Fruit fly (Drosophila melanogaster) whole organism, embryonic: ENCODE measurements around the gene Vps29.
A peak's percentile ranks its signal among the peaks of the same experiment; 100 is the strongest.

Experiments
- Ada2b ChIP-seq: fragments of 200-800 bp; sonication (Bioruptor generic); IDR thresholded peaks from 2 replicates; pipeline ENCODE4 v1.3.6; 2022; ENCODE audit warnings: missing biosample characterization, missing genetic modification characterization
- Antp ChIP-seq: fragments of 200-800 bp; sonication (Bioruptor generic); optimal IDR thresholded peaks from 3 replicates; lab custom pipeline; 2016; ENCODE audit warnings: missing biosample characterization, missing genetic modification characterization
- B-H1 ChIP-seq: fragments of 200-800 bp; sonication (Bioruptor generic); IDR thresholded peaks from 3 replicates; pipeline ENCODE4 v1.3.6; 2022; ENCODE audit warnings: missing biosample characterization, missing genetic modification characterization
- CG10543 ChIP-seq: fragments of 200-800 bp; sonication (Bioruptor generic); optimal IDR thresholded peaks from 3 replicates; lab custom pipeline; 2017; ENCODE audit warnings: missing biosample characterization, mild to moderate bottlenecking, missing genetic modification characterization, moderate library complexity
- CG11093 ChIP-seq: fragments of 200-800 bp; sonication (Bioruptor generic); IDR thresholded peaks from 3 replicates; pipeline ENCODE4 v1.3.6; 2022; ENCODE audit warnings: missing biosample characterization, missing genetic modification characterization
- CG11247 ChIP-seq: fragments of 200-800 bp; sonication (Bioruptor generic); IDR thresholded peaks from 2 replicates; pipeline ENCODE4 v1.3.6; 2022; ENCODE audit warnings: missing biosample characterization, missing genetic modification characterization
- CG11456 ChIP-seq: fragments of 200-800 bp; sonication (Bioruptor generic); IDR thresholded peaks from 3 replicates; pipeline ENCODE4 v1.3.6; 2022; ENCODE audit warnings: missing biosample characterization, missing genetic modification characterization
- CG1647 ChIP-seq: fragments of 200-800 bp; sonication (Bioruptor generic); optimal IDR thresholded peaks from 3 replicates; lab custom pipeline; 2016; ENCODE audit warnings: missing biosample characterization, missing genetic modification characterization
- CG16779 ChIP-seq: fragments of 200-800 bp; sonication (Bioruptor generic); IDR thresholded peaks from 2 replicates; pipeline ENCODE4 v1.3.6; 2022; ENCODE audit warnings: missing biosample characterization, missing genetic modification characterization
- CG17385 ChIP-seq: fragments of 200-800 bp; sonication (Bioruptor generic); optimal IDR thresholded peaks from 3 replicates; lab custom pipeline; 2018; ENCODE audit warnings: missing biosample characterization, mild to moderate bottlenecking, missing genetic modification characterization
- CG17802 ChIP-seq: fragments of 200-800 bp; sonication (Bioruptor generic); optimal IDR thresholded peaks from 2 replicates; lab custom pipeline; 2018; ENCODE audit warnings: missing biosample characterization, mild to moderate bottlenecking, missing genetic modification characterization, moderate library complexity
- CG18262 ChIP-seq: fragments of 200-800 bp; optimal IDR thresholded peaks from 3 replicates; lab custom pipeline; 2019; ENCODE audit warnings: missing biosample characterization, mild to moderate bottlenecking, missing genetic modification characterization, moderate library complexity
- CG2129 ChIP-seq: fragments of 200-800 bp; sonication (Bioruptor generic); IDR thresholded peaks from 2 replicates; pipeline ENCODE4 v1.3.6; 2022; ENCODE audit warnings: missing biosample characterization, missing genetic modification characterization; ENCODE audit not compliant: partially characterized antibody
- CG30431 ChIP-seq: fragments of 200-800 bp; sonication (Bioruptor generic); optimal IDR thresholded peaks from 2 replicates; lab custom pipeline; 2017; ENCODE audit warnings: missing biosample characterization, missing genetic modification characterization
- CG32772 ChIP-seq: fragments of 200-800 bp; sonication (Bioruptor generic); IDR thresholded peaks from 2 replicates; pipeline ENCODE4 v1.3.6; 2022; ENCODE audit warnings: missing biosample characterization, missing genetic modification characterization
- CG3995 ChIP-seq: fragments of 200-800 bp; sonication (Bioruptor generic); optimal IDR thresholded peaks from 3 replicates; lab custom pipeline; 2016; ENCODE audit warnings: missing biosample characterization, missing genetic modification characterization
- CG4328 ChIP-seq: fragments of 200-800 bp; sonication (Bioruptor generic); optimal IDR thresholded peaks from 3 replicates; lab custom pipeline; 2017; ENCODE audit warnings: missing biosample characterization, missing genetic modification reagents, missing genetic modification characterization
- CG4404 ChIP-seq: fragments of 200-800 bp; sonication (Bioruptor generic); IDR thresholded peaks from 2 replicates; pipeline ENCODE4 v1.3.6; 2022; ENCODE audit warnings: missing biosample characterization, missing genetic modification characterization
- CG4707 ChIP-seq: fragments of 200-800 bp; sonication (Bioruptor generic); optimal IDR thresholded peaks from 2 replicates; lab custom pipeline; 2018; ENCODE audit warnings: missing biosample characterization, mild to moderate bottlenecking, missing genetic modification characterization, moderate library complexity
- CG6272 ChIP-seq: fragments of 200-800 bp; sonication (Bioruptor generic); IDR thresholded peaks from 2 replicates; pipeline ENCODE4 v1.3.6; 2022; ENCODE audit warnings: missing biosample characterization, missing genetic modification characterization
- CG6654 ChIP-seq: fragments of 200-800 bp; sonication (Bioruptor generic); optimal IDR thresholded peaks from 2 replicates; lab custom pipeline; 2017; ENCODE audit warnings: missing biosample characterization, mild to moderate bottlenecking, missing genetic modification characterization
- CG7372 ChIP-seq: fragments of 200-800 bp; sonication (Bioruptor generic); IDR thresholded peaks from 2 replicates; pipeline ENCODE4 v1.3.6; 2022; ENCODE audit warnings: missing biosample characterization, missing genetic modification characterization
- CG7556 ChIP-seq: fragments of 200-800 bp; sonication (Bioruptor generic); optimal IDR thresholded peaks from 2 replicates; lab custom pipeline; 2017; ENCODE audit warnings: missing biosample characterization, mild to moderate bottlenecking, missing genetic modification characterization
- CG8944 ChIP-seq: fragments of 200-800 bp; sonication (Bioruptor generic); optimal IDR thresholded peaks from 3 replicates; lab custom pipeline; 2016; ENCODE audit warnings: missing biosample characterization, missing genetic modification characterization
- CG9215 ChIP-seq: fragments of 200-800 bp; sonication (Bioruptor generic); IDR thresholded peaks from 2 replicates; pipeline ENCODE4 v1.3.6; 2022; ENCODE audit warnings: missing biosample characterization, missing genetic modification characterization
- CHES-1-like ChIP-seq: fragments of 200-800 bp; sonication (Bioruptor generic); optimal IDR thresholded peaks from 2 replicates; lab custom pipeline; 2016; ENCODE audit warnings: missing biosample characterization, missing genetic modification characterization
- Dad ChIP-seq: fragments of 200-800 bp; sonication (Bioruptor generic); optimal IDR thresholded peaks from 3 replicates; lab custom pipeline; 2016; ENCODE audit warnings: missing biosample characterization, missing genetic modification characterization
- Dll ChIP-seq: fragments of 200-800 bp; sonication (Bioruptor generic); IDR thresholded peaks from 4 replicates; pipeline ENCODE4 v1.3.6; 2022; ENCODE audit warnings: missing biosample characterization, missing genetic modification characterization; ENCODE audit not compliant: partially characterized antibody
- GATAe ChIP-seq: fragments of 200-800 bp; sonication (Bioruptor generic); conservative IDR thresholded peaks from 2 replicates; pipeline ENCODE4 v1.3.6; 2022; ENCODE audit warnings: missing biosample characterization, missing genetic modification characterization
- HHEX ChIP-seq: fragments of 200-800 bp; sonication (Bioruptor generic); optimal IDR thresholded peaks from 3 replicates; lab custom pipeline; 2017; ENCODE audit warnings: missing biosample characterization, mild to moderate bottlenecking, missing genetic modification characterization, missing genetic modification reagents
- Jarid2 ChIP-seq: fragments of 200-800 bp; sonication (Bioruptor generic); optimal IDR thresholded peaks from 3 replicates; lab custom pipeline; 2017; ENCODE audit warnings: mild to moderate bottlenecking, missing biosample characterization, missing genetic modification reagents, missing genetic modification characterization
- Myb ChIP-seq: fragments of 200-800 bp; sonication (Bioruptor generic); optimal IDR thresholded peaks from 2 replicates; lab custom pipeline; 2016; ENCODE audit warnings: missing biosample characterization, missing genetic modification characterization
- NC2β ChIP-seq: fragments of 200-800 bp; sonication (Bioruptor generic); optimal IDR thresholded peaks from 2 replicates; lab custom pipeline; 2016; ENCODE audit warnings: missing biosample characterization, missing genetic modification characterization
- NfI ChIP-seq: fragments of 200-800 bp; sonication (Bioruptor generic); optimal IDR thresholded peaks from 3 replicates; lab custom pipeline; 2018; ENCODE audit warnings: missing biosample characterization, mild to moderate bottlenecking, missing genetic modification characterization, moderate library complexity
- PHDP ChIP-seq: fragments of 200-800 bp; sonication (Bioruptor generic); optimal IDR thresholded peaks from 3 replicates; lab custom pipeline; 2018; ENCODE audit warnings: missing biosample characterization, mild to moderate bottlenecking, missing genetic modification characterization, moderate library complexity
- Sry-β ChIP-seq: fragments of 200-800 bp; sonication (Bioruptor generic); optimal IDR thresholded peaks from 2 replicates; lab custom pipeline; 2018; ENCODE audit warnings: missing biosample characterization, mild to moderate bottlenecking, missing genetic modification characterization, moderate library complexity
- Trl ChIP-seq, 3 experiments: fragments of >200 bp in 2 of 3; fragments of 200-800 bp in 1 of 3; sonication (Bioruptor generic) in 1 of 3; optimal IDR thresholded peaks; 2 replicates in 1 of 3; 3 replicates in 2 of 3; lab custom pipeline; 2016 to 2017; ENCODE audit warnings: missing biosample characterization in 1 of 3, missing genetic modification characterization in 1 of 3
- amos ChIP-seq: fragments of 200-800 bp; sonication (Bioruptor generic); IDR thresholded peaks from 2 replicates; pipeline ENCODE4 v1.3.6; 2022; ENCODE audit warnings: missing biosample characterization, missing genetic modification characterization; ENCODE audit not compliant: partially characterized antibody
- bowl ChIP-seq: fragments of 200-800 bp; sonication (Bioruptor generic); IDR thresholded peaks from 2 replicates; pipeline ENCODE4 v1.3.6; 2022; ENCODE audit warnings: missing biosample characterization, missing genetic modification characterization
- ci ChIP-seq: fragments of 200-800 bp; sonication (Bioruptor generic); IDR thresholded peaks from 3 replicates; pipeline ENCODE4 v1.3.6; 2022; ENCODE audit warnings: missing biosample characterization, missing genetic modification characterization
- gsb-n ChIP-seq: fragments of 200-800 bp; sonication (Bioruptor generic); optimal IDR thresholded peaks from 3 replicates; lab custom pipeline; 2018; ENCODE audit warnings: missing biosample characterization, mild to moderate bottlenecking, missing genetic modification characterization
- hb ChIP-seq: fragments of 200-800 bp; sonication (Bioruptor generic); IDR thresholded peaks from 3 replicates; pipeline ENCODE4 v1.3.6; 2022; ENCODE audit warnings: missing biosample characterization, missing genetic modification characterization; ENCODE audit not compliant: partially characterized antibody
- inv ChIP-seq: fragments of 200-800 bp; sonication (Bioruptor generic); IDR thresholded peaks from 2 replicates; pipeline ENCODE4 v1.3.6; 2022; ENCODE audit warnings: missing biosample characterization, missing genetic modification characterization; ENCODE audit not compliant: partially characterized antibody
- knrl ChIP-seq: fragments of 200-800 bp; sonication (Bioruptor generic); IDR thresholded peaks from 3 replicates; pipeline ENCODE4 v1.3.6; 2022; ENCODE audit warnings: missing biosample characterization, missing genetic modification characterization; ENCODE audit not compliant: partially characterized antibody
- lab ChIP-seq: fragments of 200-800 bp; sonication (Bioruptor generic); optimal IDR thresholded peaks from 3 replicates; lab custom pipeline; 2017; ENCODE audit warnings: missing biosample characterization, missing genetic modification characterization, mild to moderate bottlenecking, moderate library complexity, missing genetic modification reagents
- nmo ChIP-seq: fragments of 200-800 bp; sonication (Bioruptor generic); optimal IDR thresholded peaks from 2 replicates; lab custom pipeline; 2018; ENCODE audit warnings: missing biosample characterization, mild to moderate bottlenecking, missing genetic modification characterization, moderate library complexity
- peb ChIP-seq: fragments of 200-800 bp; sonication (Bioruptor generic); IDR thresholded peaks from 2 replicates; pipeline ENCODE4 v1.3.6; 2022; ENCODE audit warnings: missing biosample characterization, missing genetic modification characterization
- psq ChIP-seq: fragments of 200-800 bp; sonication (Bioruptor generic); optimal IDR thresholded peaks from 2 replicates; lab custom pipeline; 2017; ENCODE audit warnings: missing biosample characterization, missing genetic modification characterization
- sna ChIP-seq: fragments of 200-800 bp; sonication (Bioruptor generic); IDR thresholded peaks from 2 replicates; pipeline ENCODE4 v1.3.6; 2022; ENCODE audit warnings: missing biosample characterization, missing genetic modification characterization; ENCODE audit not compliant: partially characterized antibody
- tup ChIP-seq: fragments of 200-800 bp; sonication (Bioruptor generic); optimal IDR thresholded peaks from 2 replicates; lab custom pipeline; 2016; ENCODE audit warnings: missing biosample characterization, mild to moderate bottlenecking, missing genetic modification characterization, moderate library complexity
- wdn ChIP-seq: fragments of 200-800 bp; sonication (Bioruptor generic); IDR thresholded peaks from 2 replicates; pipeline ENCODE4 v1.3.6; 2022; ENCODE audit warnings: missing biosample characterization, missing genetic modification characterization

Vps29 gene

DNA sequence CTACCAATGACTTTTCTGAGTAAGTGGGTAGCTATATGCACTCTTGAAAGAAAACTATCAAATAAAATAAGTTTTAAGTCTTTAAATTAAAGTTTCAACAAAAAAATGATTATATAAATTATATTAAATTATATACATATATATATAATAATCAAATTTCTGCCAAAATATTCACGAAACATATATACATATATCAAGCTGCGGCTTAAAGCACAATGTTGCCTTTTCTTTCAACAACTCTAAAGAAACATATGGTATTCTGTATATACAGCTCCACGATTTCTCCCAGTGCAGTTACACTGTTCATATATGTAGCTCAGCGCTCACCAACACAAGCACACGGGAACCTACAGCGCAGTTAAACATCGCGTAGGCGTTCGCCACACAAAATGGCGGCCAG lies 15.1 kb upstream of the Vps29 start (continued):
- TF ChIP-seq CG4328 (GFP tag; lab: Kevin White, UChicago) (no peak), peb (no peak), HHEX (GFP tag; lab: Kevin White, UChicago) (peak; percentile 7), CG30431 (GFP tag; lab: Kevin White, UChicago) (no peak), CG11456 (GFP tag; lab: Robert Waterston, UW) (no peak), nmo (GFP tag; lab: Kevin White, UChicago) (no peak), Dll (GFP tag; lab: Robert Waterston, UW) (no peak), CHES-1-like (no peak), wdn (GFP tag; lab: Robert Waterston, UW) (no peak), CG2129 (GFP tag; lab: Robert Waterston, UW) (no peak), CG18262 (tag; lab: Kevin White, UChicago) (no peak), NfI (GFP tag; lab: Kevin White, UChicago) (peak; percentile 18), GATAe (GFP tag; lab: Robert Waterston, UW) (no peak), CG3995 (GFP tag; lab: Kevin White, UChicago) (no peak), CG4404 (GFP tag; lab: Robert Waterston, UW) (no peak), PHDP (tag; lab: Kevin White, UChicago) (peak; percentile 35), CG11247 (no peak), CG9215 (GFP tag; lab: Robert Waterston, UW) (no peak), psq (GFP tag; lab: Kevin White, UChicago) (no peak), CG8944 (GFP tag; lab: Kevin White, UChicago) (no peak), CG4707 (GFP tag; lab: Kevin White, UChicago) (no peak), knrl (GFP tag; lab: Robert Waterston, UW) (no peak), CG6272 (no peak), amos (no peak), CG16779 (GFP tag; lab: Robert Waterston, UW) (no peak), lab (GFP tag; lab: Kevin White, UChicago) (peak; percentile 62), Dad (GFP tag; lab: Kevin White, UChicago) (no peak), Sry-β (no peak), hb (GFP tag; lab: Robert Waterston, UW) (no peak), B-H1 (no peak), NC2β (no peak), bowl (GFP tag; lab: Robert Waterston, UW) (no peak), ci (no peak), CG7372 (GFP tag; lab: Robert Waterston, UW) (no peak), CG17385 (GFP tag; lab: Kevin White, UChicago) (peak; percentile 7), Trl (optimal IDR thresholded peaks at IDR 0.05; lab: Kevin White, UChicago) (no peak), Trl (GFP tag; optimal IDR thresholded peaks at IDR 0.05; lab: Kevin White, UChicago) (no peak), CG1647 (GFP tag; lab: Kevin White, UChicago) (no peak), Ada2b (no peak), CG6654 (GFP tag; lab: Kevin White, UChicago) (no peak), tup (GFP tag; lab: Kevin White, UChicago) (no peak), CG10543 (GFP tag; lab: Kevin White, UChicago) (no peak), gsb-n (tag; lab: Kevin White, UChicago) (no peak), CG32772 (no peak), inv (GFP tag; lab: Robert Waterston, UW) (no peak), Jarid2 (no peak), CG7556 (GFP tag; lab: Kevin White, UChicago) (peak; percentile 56), CG11093 (no peak), CG17802 (no peak), Antp (GFP tag; lab: Kevin White, UChicago) (no peak), sna (GFP tag; lab: Robert Waterston, UW) (no peak), Myb (GFP tag; lab: Kevin White, UChicago) (no peak)
